Worm (Caenorhabditis elegans) whole organism, late embryonic: Measurements from ENCODE around the gene bgal-2.
A peak's percentile ranks its signal among the peaks of the same experiment; 100 is the strongest.

Experiments
- F13H6.1 ChIP-seq: sonication (generic microtip); optimal IDR thresholded peaks from 2 replicates; lab custom pipeline; 2016; ENCODE audit warnings: missing genetic modification characterization, missing compliant biosample characterization
- T23F11.4 ChIP-seq: fragments of 200-800 bp; sonication (Bioruptor generic); optimal IDR thresholded peaks from 2 replicates; lab custom pipeline; 2018; ENCODE audit warnings: mild to moderate bottlenecking, missing genetic modification characterization, missing compliant biosample characterization
- ceh-19 ChIP-seq: fragments of 200-800 bp; sonication (Bioruptor generic); optimal IDR thresholded peaks from 2 replicates; lab custom pipeline; 2018; ENCODE audit warnings: mild to moderate bottlenecking, missing genetic modification characterization, missing compliant biosample characterization
- ceh-22 ChIP-seq: sonication (generic microtip); optimal IDR thresholded peaks from 2 replicates; lab custom pipeline; 2017; ENCODE audit warnings: missing biosample characterization, missing genetic modification characterization
- ceh-24 ChIP-seq: sonication (generic microtip); optimal IDR thresholded peaks from 2 replicates; lab custom pipeline; 2016; ENCODE audit warnings: mild to moderate bottlenecking, missing genetic modification characterization, missing compliant biosample characterization
- ceh-31 ChIP-seq: sonication (generic microtip); optimal IDR thresholded peaks from 2 replicates; lab custom pipeline; 2016; ENCODE audit warnings: missing genetic modification characterization, missing compliant biosample characterization
- ceh-6 ChIP-seq: fragments of 200-800 bp; sonication (Bioruptor generic); optimal IDR thresholded peaks from 2 replicates; lab custom pipeline; 2018; ENCODE audit warnings: mild to moderate bottlenecking, missing genetic modification characterization, missing compliant biosample characterization
- elt-2 ChIP-seq: sonication (generic microtip); optimal IDR thresholded peaks from 2 replicates; lab custom pipeline; 2016; ENCODE audit warnings: missing genetic modification reagents, missing genetic modification characterization, missing compliant biosample characterization
- elt-4 ChIP-seq: sonication (generic microtip); optimal IDR thresholded peaks from 2 replicates; lab custom pipeline; 2016; ENCODE audit warnings: missing genetic modification characterization, missing compliant biosample characterization
- ets-4 ChIP-seq: sonication (generic microtip); optimal IDR thresholded peaks from 2 replicates; lab custom pipeline; 2016; ENCODE audit warnings: missing genetic modification characterization, missing compliant biosample characterization
- hlh-15 ChIP-seq: sonication (generic microtip); optimal IDR thresholded peaks from 2 replicates; lab custom pipeline; 2016; ENCODE audit warnings: missing genetic modification characterization, missing compliant biosample characterization
- hlh-30 ChIP-seq: sonication (generic microtip); optimal IDR thresholded peaks from 2 replicates; lab custom pipeline; 2017; ENCODE audit warnings: antibody characterized with exemption, missing genetic modification characterization, missing compliant biosample characterization; ENCODE audit not compliant: insufficient read depth
- hlh-6 ChIP-seq: sonication (generic microtip); optimal IDR thresholded peaks from 2 replicates; lab custom pipeline; 2016; ENCODE audit warnings: missing genotype, missing genetic modification characterization, missing compliant biosample characterization
- mec-3 ChIP-seq: sonication (generic microtip); optimal IDR thresholded peaks from 2 replicates; lab custom pipeline; 2016; ENCODE audit warnings: borderline replicate concordance, missing genetic modification characterization, missing compliant biosample characterization
- nfya-1 ChIP-seq: sonication (generic microtip); optimal IDR thresholded peaks from 2 replicates; lab custom pipeline; 2017; ENCODE audit warnings: missing genetic modification characterization, mild to moderate bottlenecking, missing compliant biosample characterization, antibody characterized with exemption, moderate library complexity
- nhr-232 ChIP-seq: sonication (generic microtip); optimal IDR thresholded peaks from 2 replicates; lab custom pipeline; 2016; ENCODE audit warnings: missing genetic modification characterization, missing compliant biosample characterization
- npax-4 ChIP-seq: sonication (generic microtip); optimal IDR thresholded peaks from 2 replicates; lab custom pipeline; 2016; ENCODE audit warnings: missing genetic modification characterization, missing compliant biosample characterization
- pag-3 ChIP-seq: sonication (generic microtip); optimal IDR thresholded peaks from 2 replicates; lab custom pipeline; 2016; ENCODE audit warnings: missing compliant biosample characterization, missing genetic modification characterization, borderline replicate concordance
- pat-9 ChIP-seq: fragments of 200-800 bp; sonication (Bioruptor generic); optimal IDR thresholded peaks from 2 replicates; lab custom pipeline; 2018; ENCODE audit warnings: mild to moderate bottlenecking, missing genetic modification characterization, moderate library complexity, missing compliant biosample characterization
- pax-1 ChIP-seq: fragments of 150-350 bp; optimal IDR thresholded peaks from 2 replicates; lab custom pipeline; 2014; ENCODE audit warnings: missing biosample characterization, missing genetic modification characterization
- ref-2 ChIP-seq: sonication (generic microtip); optimal IDR thresholded peaks from 2 replicates; lab custom pipeline; 2016; ENCODE audit warnings: missing genetic modification characterization, missing compliant biosample characterization
- sdc-2 ChIP-seq: sonication (generic microtip); optimal IDR thresholded peaks from 2 replicates; lab custom pipeline; 2016; ENCODE audit warnings: missing genotype, missing genetic modification characterization, missing compliant biosample characterization
- sox-2 ChIP-seq: fragments of 200-800 bp; sonication (Bioruptor generic); IDR thresholded peaks from 2 replicates; pipeline ENCODE4 v1.3.6; 2022; ENCODE audit warnings: missing genetic modification reagents, missing genetic modification characterization, missing compliant biosample characterization
- tbx-2 ChIP-seq: sonication (generic microtip); optimal IDR thresholded peaks from 2 replicates; lab custom pipeline; 2016; ENCODE audit warnings: missing genetic modification characterization, missing compliant biosample characterization
- unc-42 ChIP-seq: sonication (generic microtip); optimal IDR thresholded peaks from 2 replicates; lab custom pipeline; 2016; ENCODE audit warnings: missing genotype, missing genetic modification characterization, missing compliant biosample characterization
- zip-5 ChIP-seq: sonication (generic microtip); optimal IDR thresholded peaks from 2 replicates; lab custom pipeline; 2016; ENCODE audit warnings: missing genetic modification characterization, missing compliant biosample characterization

The bgal-2 gene

ce11 chrX:6806463-6806862 is 22.3 kb downstream of the bgal-2 start, which contains the start of gene atg-2:
Gene atg-2 (plus strand): TSS chrX:6806763.
- TF ChIP-seq nfya-1 = peak; percentile 15
- peak; percentile 29 for TF ChIP-seq ceh-31 (tag; lab: Kevin White, UChicago)
- no peak for TF ChIP-seq hlh-6 (tag; lab: Kevin White, UChicago)
- peak; percentile 37 for TF ChIP-seq sdc-2 (tag; lab: Kevin White, UChicago)
- no peak for TF ChIP-seq ceh-22 (tag; lab: Kevin White, UChicago)

ce11 chrX:6807137-6807861 is 23.1 kb downstream of the bgal-2 start:
- peak; percentile 56 for TF ChIP-seq hlh-6 (tag; lab: Kevin White, UChicago)
- no peak for TF ChIP-seq npax-4
- peak; percentile 73 for TF ChIP-seq hlh-30 (tag; lab: Kevin White, UChicago)
- TF ChIP-seq ceh-6 (GFP tag; lab: Kevin White, UChicago) = no peak
- TF ChIP-seq sox-2 (GFP tag; lab: Robert Waterston, UW) = peak; percentile 20; the same call in 1 of the 2 replicates
- peak; percentile 53 for TF ChIP-seq ref-2
- peak; percentile 41 for TF ChIP-seq tbx-2 (tag; lab: Kevin White, UChicago)
- TF ChIP-seq nfya-1 = peak; percentile 46
- no peak for TF ChIP-seq F13H6.1 (tag; lab: Kevin White, UChicago)
- no peak for TF ChIP-seq ceh-19
- TF ChIP-seq pag-3 = no peak
- TF ChIP-seq sdc-2 (tag; lab: Kevin White, UChicago) = peak; percentile 60
- peak; percentile 76 for TF ChIP-seq ceh-31 (tag; lab: Kevin White, UChicago)
- peak; percentile 58 for TF ChIP-seq elt-2
- TF ChIP-seq unc-42 (tag; lab: Kevin White, UChicago) = peak; percentile 38

- no peak for TF ChIP-seq hlh-6 (tag; lab: Kevin White, UChicago)
- TF ChIP-seq ceh-24 (tag; lab: Kevin White, UChicago) = no peak
Measured at ce11 chrX:6808239-6808638, 24.0 kb downstream of the bgal-2 start.

- TF ChIP-seq mec-3 (peak; percentile 3), T23F11.4 (GFP tag; lab: Kevin White, UChicago) (no peak)
- TF ChIP-seq, all 69 proteins: peak for 1
Measured at ce11 chrX:6808640-6809039, 24.4 kb downstream of the bgal-2 start.

ce11 chrX:6813025-6813424 is 28.8 kb downstream of the bgal-2 start:
- TF ChIP-seq pax-1 (no peak), T23F11.4 (GFP tag; lab: Kevin White, UChicago) (no peak), zip-5 (tag; lab: Kevin White, UChicago) (no peak), ref-2 (no peak), elt-4 (tag; lab: Kevin White, UChicago) (no peak), nhr-232 (tag; lab: Kevin White, UChicago) (no peak), ceh-31 (tag; lab: Kevin White, UChicago) (peak; percentile 38), pat-9 (tag; lab: Kevin White, UChicago) (no peak)

ce11 chrX:6818036-6818488 is 33.9 kb downstream of the bgal-2 start, which contains the start of gene dhs-28:
Gene dhs-28 (plus strand): TSS chrX:6818438.
- TF ChIP-seq elt-2 (peak; percentile 56), hlh-15 (tag; lab: Kevin White, UChicago) (no peak)

ce11 chrX:6819135-6819534 is 34.9 kb downstream of the bgal-2 start:
- TF ChIP-seq ets-4 (no peak), npax-4 (no peak), hlh-6 (tag; lab: Kevin White, UChicago) (no peak), sdc-2 (tag; lab: Kevin White, UChicago) (no peak)
